Worm (Caenorhabditis elegans) whole organism, early embryonic: ENCODE results near the gene sid-3.

ENCODE experiments used
- F13C5.2 ChIP-seq: sonication (generic microtip); optimal IDR thresholded peaks from 2 replicates; lab custom pipeline; 2017; ENCODE audit warnings: mild to moderate bottlenecking, missing genetic modification characterization, inconsistent platforms, missing compliant biosample characterization
- aly-1 ChIP-seq: sonication (generic microtip); optimal IDR thresholded peaks from 2 replicates; lab custom pipeline; 2016; ENCODE audit warnings: missing genetic modification characterization, missing compliant biosample characterization
- ama-1 ChIP-seq: fragments of 150-350 bp; optimal IDR thresholded peaks from 2 replicates; lab custom pipeline; 2014
- ceh-36 ChIP-seq: sonication (generic microtip); optimal IDR thresholded peaks from 2 replicates; lab custom pipeline; 2016; ENCODE audit warnings: missing genetic modification characterization, inconsistent platforms, missing compliant biosample characterization
- pes-1 ChIP-seq: fragments of 200-800 bp; sonication (Bioruptor generic); IDR thresholded peaks from 2 replicates; pipeline ENCODE4 v1.3.6; 2022; ENCODE audit warnings: missing genetic modification reagents, missing genetic modification characterization, missing compliant biosample characterization
- scrt-1 ChIP-seq: fragments of 200-800 bp; sonication (Bioruptor generic); IDR thresholded peaks from 2 replicates; pipeline ENCODE4 v1.3.6; 2022; ENCODE audit warnings: missing genetic modification characterization, missing compliant biosample characterization
- tbx-37 ChIP-seq: fragments of 200-800 bp; sonication (Bioruptor generic); conservative IDR thresholded peaks from 2 replicates; pipeline ENCODE4 v1.3.6; 2022; ENCODE audit warnings: missing genetic modification reagents, missing genetic modification characterization, missing compliant biosample characterization

- no peak for TF ChIP-seq ama-1
- TF ChIP-seq ceh-36 (tag; lab: Kevin White, UChicago), result no peak
- TF ChIP-seq scrt-1 (GFP tag; lab: Robert Waterston, UW), result no peak
- TF ChIP-seq tbx-37 (GFP tag; lab: Robert Waterston, UW), result no peak
- TF ChIP-seq pes-1, result no peak
- TF ChIP-seq aly-1, result no peak
- no peak for TF ChIP-seq F13C5.2
Measured at ce11 chrX:17214803-17215202, 28.6 kb downstream of the sid-3 start, which contains the start of gene acdh-10.
